Comparison of ENCODE assay signal across 2 worm cellular contexts in the genomic region with DNA sequence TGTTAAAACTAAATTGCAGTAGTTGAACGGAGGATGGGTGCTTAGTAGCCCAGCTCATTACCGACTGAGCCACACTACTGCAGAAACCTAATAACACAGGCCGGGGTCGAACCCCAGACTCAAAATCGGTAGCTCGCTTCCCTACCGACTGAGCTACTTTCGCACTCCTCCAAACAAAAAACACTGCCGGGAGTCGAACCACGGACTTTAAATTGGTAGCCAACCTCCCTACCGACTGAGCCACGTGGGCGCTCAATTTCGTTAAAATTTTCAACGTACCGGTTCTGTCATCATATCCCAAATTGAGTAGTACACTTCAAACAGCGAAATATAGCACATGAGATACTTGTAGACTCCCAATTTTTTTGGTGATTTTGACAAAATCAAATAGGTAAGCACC.
TF ChIP-seq lines count a peak whose summit lies in the region.

No protein-coding gene starts in this region.

TF ChIP-seq in whole organism, L4 larva, 104 proteins besides CTCF, POLR2A, EP300 and RAD21:
- TF ChIP-seq vab-7 (GFP tag; IDR thresholded peaks at IDR 0.05; lab: Robert Waterston, UW): no peak
- peak; percentile 96 for TF ChIP-seq snpc-1.2 (GFP tag; IDR thresholded peaks at IDR 0.05; lab: Robert Waterston, UW)

TF ChIP-seq in whole organism, young adult, 124 proteins besides CTCF, POLR2A, EP300 and RAD21:
- no peak for TF ChIP-seq pha-4 (tag; optimal IDR thresholded peaks at IDR 0.05; lab: Kevin White, UChicago)
- no peak for TF ChIP-seq snpc-1.3 (tag; optimal IDR thresholded peaks at IDR 0.05; lab: Kevin White, UChicago; ENCODE audit: insufficient read depth)
- TF ChIP-seq D2030.7 (GFP tag; IDR thresholded peaks at IDR 0.05; lab: Robert Waterston, UW): peak; percentile 71
- no peak for TF ChIP-seq nfya-1 (tag; optimal IDR thresholded peaks at IDR 0.05; lab: Kevin White, UChicago; ENCODE audit: borderline replicate concordance, insufficient read depth)
- peak; percentile 59 for TF ChIP-seq snpc-4 (GFP tag; optimal IDR thresholded peaks at IDR 0.05; lab: Kevin White, UChicago)
- TF ChIP-seq snpc-4 (tag; optimal IDR thresholded peaks at IDR 0.05; lab: Kevin White, UChicago): peak in 3 of 4 experiments; percentile 92
- TF ChIP-seq madf-6 (GFP tag; IDR thresholded peaks at IDR 0.05; lab: Robert Waterston, UW): no peak
- peak; percentile 64; the same call in 1 of the 2 replicates for TF ChIP-seq lin-26 (GFP tag; IDR thresholded peaks at IDR 0.05; lab: Robert Waterston, UW)
- no peak for TF ChIP-seq let-526 (GFP tag; IDR thresholded peaks at IDR 0.05; lab: Robert Waterston, UW)
- TF ChIP-seq die-1 (tag; optimal IDR thresholded peaks at IDR 0.05; lab: Kevin White, UChicago): no peak
- TF ChIP-seq cebp-2 (GFP tag; IDR thresholded peaks at IDR 0.05; lab: Robert Waterston, UW): no peak
- TF ChIP-seq F55B11.4 (tag; optimal IDR thresholded peaks at IDR 0.05; lab: Kevin White, UChicago; ENCODE audit: borderline replicate concordance, insufficient read depth): no peak
- no peak for TF ChIP-seq ztf-22 (GFP tag; optimal IDR thresholded peaks at IDR 0.05; lab: Kevin White, UChicago)
- TF ChIP-seq nhr-80 (tag; optimal IDR thresholded peaks at IDR 0.05; lab: Kevin White, UChicago): no peak
- peak; percentile 69 for TF ChIP-seq dox-1 (GFP tag; IDR thresholded peaks at IDR 0.05; lab: Robert Waterston, UW)
- peak; percentile 6 for TF ChIP-seq dpl-1 (GFP tag; optimal IDR thresholded peaks at IDR 0.05; lab: Kevin White, UChicago)
- TF ChIP-seq ztf-26 (tag; optimal IDR thresholded peaks at IDR 0.05; lab: Kevin White, UChicago): no peak
- no peak for TF ChIP-seq Y95B8A.8 (GFP tag; IDR thresholded peaks at IDR 0.05; lab: Robert Waterston, UW)
- TF ChIP-seq nhr-179 (tag; optimal IDR thresholded peaks at IDR 0.05; lab: Kevin White, UChicago): no peak
- no peak for TF ChIP-seq hmg-1.2 (GFP tag; IDR thresholded peaks at IDR 0.05; lab: Robert Waterston, UW)
- no peak for TF ChIP-seq lin-40 (tag; optimal IDR thresholded peaks at IDR 0.05; lab: Kevin White, UChicago)
- TF ChIP-seq attf-6 (GFP tag; IDR thresholded peaks at IDR 0.05; lab: Robert Waterston, UW): peak; percentile 91
- no peak for TF ChIP-seq F33H1.4 (GFP tag; IDR thresholded peaks at IDR 0.05; lab: Robert Waterston, UW)
- no peak for TF ChIP-seq ceh-58 (GFP tag; IDR thresholded peaks at IDR 0.05; lab: Robert Waterston, UW)
- no peak for TF ChIP-seq him-1 (tag; optimal IDR thresholded peaks at IDR 0.05; lab: Kevin White, UChicago)
- TF ChIP-seq B0035.1 (tag; optimal IDR thresholded peaks at IDR 0.05; lab: Kevin White, UChicago): no peak
- TF ChIP-seq athp-1 (tag; optimal IDR thresholded peaks at IDR 0.05; lab: Kevin White, UChicago): no peak
- TF ChIP-seq tbp1 (GFP tag; optimal IDR thresholded peaks at IDR 0.05; lab: Kevin White, UChicago): peak; percentile 79
- no peak for TF ChIP-seq T07F8.4 (tag; optimal IDR thresholded peaks at IDR 0.05; lab: Kevin White, UChicago)
- TF ChIP-seq unc-130 (GFP tag; optimal IDR thresholded peaks at IDR 0.05; lab: Kevin White, UChicago): no peak
- TF ChIP-seq C17E4.6 (GFP tag; IDR thresholded peaks at IDR 0.05; lab: Robert Waterston, UW): no peak
- no peak for TF ChIP-seq lsl-1 (GFP tag; optimal IDR thresholded peaks at IDR 0.05; lab: Kevin White, UChicago)
- no peak for TF ChIP-seq F39B2.1 (GFP tag; IDR thresholded peaks at IDR 0.05; lab: Robert Waterston, UW)
- TF ChIP-seq rpc-1 (optimal IDR thresholded peaks at IDR 0.05; lab: Kevin White, UChicago): no peak
- TF ChIP-seq rpc-1 (tag; optimal IDR thresholded peaks at IDR 0.05; lab: Kevin White, UChicago): peak; percentile 62
- no peak for TF ChIP-seq nfyb-1 (GFP tag; IDR thresholded peaks at IDR 0.05; lab: Robert Waterston, UW)
- TF ChIP-seq ceh-100 (GFP tag; IDR thresholded peaks at IDR 0.05; lab: Robert Waterston, UW): 0 out of 2 replicates have a peak, but pooled peaks have one; percentile 30
- TF ChIP-seq akir-1 (GFP tag; optimal IDR thresholded peaks at IDR 0.05; lab: Kevin White, UChicago): no peak
- no peak for TF ChIP-seq chd-7 (tag; optimal IDR thresholded peaks at IDR 0.05; lab: Kevin White, UChicago)
- TF ChIP-seq ekl-4 (GFP tag; IDR thresholded peaks at IDR 0.05; lab: Robert Waterston, UW): no peak
- TF ChIP-seq F37B4.10 (GFP tag; IDR thresholded peaks at IDR 0.05; lab: Robert Waterston, UW): no peak
